Worm (Caenorhabditis elegans): ENCODE measurements around the gene C54D10.9.

C54D10.9 gene

ce11 chrV:12413651-12414114, 33.3 kb upstream of the C54D10.9 start, which contains the start of gene cdr-6:
TSS of gene cdr-6 (minus strand) at chrV:12413701.
- TF ChIP-seq syd-9 (tag; optimal IDR thresholded peaks at IDR 0.05) (no peak), zip-5 (tag; optimal IDR thresholded peaks at IDR 0.05) (no peak), nfya-1 (tag; optimal IDR thresholded peaks at IDR 0.05) (no peak), ceh-45 (GFP tag; IDR thresholded peaks at IDR 0.05) (no peak), hlh-8 (tag; optimal IDR thresholded peaks at IDR 0.05) (no peak), ceh-9 (tag; optimal IDR thresholded peaks at IDR 0.05) (no peak), dve-1 (tag; optimal IDR thresholded peaks at IDR 0.05) (no peak), Y22D7AL.16 (tag; optimal IDR thresholded peaks at IDR 0.05) (no peak), nhr-232 (tag; optimal IDR thresholded peaks at IDR 0.05) (no peak), F13H6.1 (tag; optimal IDR thresholded peaks at IDR 0.05) (no peak), sox-2 (GFP tag; IDR thresholded peaks at IDR 0.05) (no peak), ceh-2 (tag; optimal IDR thresholded peaks at IDR 0.05) (no peak), unc-3 (GFP tag; conservative IDR thresholded peaks at IDR 0.05) (no peak), unc-3 (tag; optimal IDR thresholded peaks at IDR 0.05) (no peak), pros-1 (tag; optimal IDR thresholded peaks at IDR 0.05) (no peak), tbx-7 (tag; optimal IDR thresholded peaks at IDR 0.05) (no peak), madf-2 (tag; optimal IDR thresholded peaks at IDR 0.05) (no peak), K02D7.2 (tag; optimal IDR thresholded peaks at IDR 0.05) (no peak), nhr-11 (tag; optimal IDR thresholded peaks at IDR 0.05) (no peak), ttx-3 (tag; optimal IDR thresholded peaks at IDR 0.05) (no peak), pag-3 (tag; optimal IDR thresholded peaks at IDR 0.05; ENCODE audit: borderline replicate concordance) (no peak)

- TF ChIP-seq ceh-14 (tag; optimal IDR thresholded peaks at IDR 0.05) (no peak), pha-4 (tag; optimal IDR thresholded peaks at IDR 0.05) (no peak), madf-2 (tag; optimal IDR thresholded peaks at IDR 0.05) (no peak), npax-4 (tag; optimal IDR thresholded peaks at IDR 0.05) (no peak), hlh-15 (tag; optimal IDR thresholded peaks at IDR 0.05) (no peak), F13H6.1 (tag; optimal IDR thresholded peaks at IDR 0.05) (no peak), odd-2 (tag; optimal IDR thresholded peaks at IDR 0.05) (no peak), pha-2 (tag; optimal IDR thresholded peaks at IDR 0.05) (no peak), ztf-16 (tag; optimal IDR thresholded peaks at IDR 0.05) (no peak), ama-1 (optimal IDR thresholded peaks at IDR 0.05) (no peak), ceh-6 (GFP tag; optimal IDR thresholded peaks at IDR 0.05) (no peak), tbx-2 (tag; optimal IDR thresholded peaks at IDR 0.05) (no peak), syd-9 (tag; optimal IDR thresholded peaks at IDR 0.05) (no peak)
Measured at ce11 chrV:12414362-12414761, 32.6 kb upstream of the C54D10.9 start.

- no peak for TF ChIP-seq pros-1 (tag; optimal IDR thresholded peaks at IDR 0.05)
- no peak for TF ChIP-seq madf-2 (tag; optimal IDR thresholded peaks at IDR 0.05)
- no peak for TF ChIP-seq pqm-1 (tag; optimal IDR thresholded peaks at IDR 0.05)
- no peak for TF ChIP-seq ceh-2 (tag; optimal IDR thresholded peaks at IDR 0.05)
- TF ChIP-seq elt-2 (tag; optimal IDR thresholded peaks at IDR 0.05): no peak
- TF ChIP-seq tbx-2 (tag; optimal IDR thresholded peaks at IDR 0.05): no peak
Measured at ce11 chrV:12415656-12416055, 31.3 kb upstream of the C54D10.9 start, which contains the start of gene cdr-2. TSS of gene cdr-2 (minus strand) at chrV:12415709.

- no peak for TF ChIP-seq K02D7.2 (tag; optimal IDR thresholded peaks at IDR 0.05)
- no peak for TF ChIP-seq pha-2 (tag; optimal IDR thresholded peaks at IDR 0.05)
- no peak for TF ChIP-seq pag-3 (tag; optimal IDR thresholded peaks at IDR 0.05; ENCODE audit: borderline replicate concordance)
- TF ChIP-seq madf-2 (tag; optimal IDR thresholded peaks at IDR 0.05): no peak
- TF ChIP-seq ceh-9 (tag; optimal IDR thresholded peaks at IDR 0.05): no peak
- TF ChIP-seq zip-5 (tag; optimal IDR thresholded peaks at IDR 0.05): no peak
- TF ChIP-seq sdc-2 (tag; optimal IDR thresholded peaks at IDR 0.05): no peak
- TF ChIP-seq pha-4 (tag; optimal IDR thresholded peaks at IDR 0.05): no peak
- no peak for TF ChIP-seq ceh-22 (tag; optimal IDR thresholded peaks at IDR 0.05)
- no peak for TF ChIP-seq hlh-15 (tag; optimal IDR thresholded peaks at IDR 0.05)
- no peak for TF ChIP-seq lin-11 (tag; optimal IDR thresholded peaks at IDR 0.05)
- TF ChIP-seq lim-6 (tag; optimal IDR thresholded peaks at IDR 0.05): no peak
- TF ChIP-seq K09A11.1 (tag; optimal IDR thresholded peaks at IDR 0.05; ENCODE audit: insufficient read depth): no peak
- TF ChIP-seq nhr-232 (tag; optimal IDR thresholded peaks at IDR 0.05): no peak
- TF ChIP-seq unc-3 (GFP tag; conservative IDR thresholded peaks at IDR 0.05): no peak
- no peak for TF ChIP-seq unc-3 (tag; optimal IDR thresholded peaks at IDR 0.05)
Measured at ce11 chrV:12417277-12417676, 29.7 kb upstream of the C54D10.9 start, which contains the start of gene cdr-3. TSS of gene cdr-3 (minus strand) at chrV:12417377.

Measured in whole organism, late embryonic.